Worm (Caenorhabditis elegans) whole organism, early embryonic: ENCODE results near the gene srsx-12.

ENCODE experiments used
- aly-1 ChIP-seq: sonication (generic microtip); optimal IDR thresholded peaks from 2 replicates; lab custom pipeline; 2016; ENCODE audit warnings: missing genetic modification characterization, missing compliant biosample characterization
- ama-1 ChIP-seq: fragments of 150-350 bp; optimal IDR thresholded peaks from 2 replicates; lab custom pipeline; 2014
- flt-1 ChIP-seq: fragments of 200-800 bp; sonication (Bioruptor generic); IDR thresholded peaks from 2 replicates; pipeline ENCODE4 v1.3.6; 2022; ENCODE audit warnings: missing genetic modification characterization, missing compliant biosample characterization
- tbx-37 ChIP-seq: fragments of 200-800 bp; sonication (Bioruptor generic); conservative IDR thresholded peaks from 2 replicates; pipeline ENCODE4 v1.3.6; 2022; ENCODE audit warnings: missing genetic modification reagents, missing genetic modification characterization, missing compliant biosample characterization

- TF ChIP-seq tbx-37 (GFP tag; lab: Robert Waterston, UW) (no peak), flt-1 (GFP tag; lab: Robert Waterston, UW) (no peak), aly-1 (tag; lab: Kevin White, UChicago) (no peak), ama-1 (lab: Kevin White, UChicago) (no peak)
Observed at ce11 chrV:4933268-4933667, 47.5 kb downstream of the srsx-12 start.
